Fruit fly (Drosophila melanogaster) S2 (cell line): ENCODE data around the gene ssh.

Source experiments
- CG8478 ChIP-seq: fragments of >200 bp; optimal IDR thresholded peaks from 2 replicates; lab custom pipeline; 2018
- CTCF ChIP-seq, 2 experiments: fragments of >200 bp; optimal IDR thresholded peaks; 2 replicates each; lab custom pipeline; 2018

dm6 chr3R:24893320-24893955, 51.3 kb downstream of the ssh start:
- TF ChIP-seq CTCF (optimal IDR thresholded peaks at IDR 0.05; lab: Kevin White, UChicago) (no peak), CG8478 (lab: Kevin White, UChicago) (no peak)
